Worm (Caenorhabditis elegans) whole organism, young adult: ENCODE data around the gene T13G4.1.

ENCODE experiments used
- F10E7.11 ChIP-seq: sonication (generic microtip); optimal IDR thresholded peaks from 2 replicates; lab custom pipeline; 2017; ENCODE audit warnings: mild to moderate bottlenecking, missing genetic modification characterization, moderate library complexity, missing compliant biosample characterization
- F57C9.4 ChIP-seq: sonication (generic microtip); optimal IDR thresholded peaks from 2 replicates; lab custom pipeline; 2017; ENCODE audit warnings: mild to moderate bottlenecking, missing genetic modification characterization, missing compliant biosample characterization
- T07F8.4 ChIP-seq: sonication (generic microtip); optimal IDR thresholded peaks from 2 replicates; lab custom pipeline; 2016; ENCODE audit warnings: mild to moderate bottlenecking, missing genetic modification characterization, moderate library complexity, missing compliant biosample characterization
- Y53F4B.3 ChIP-seq: fragments of 200-800 bp; sonication (Bioruptor generic); IDR thresholded peaks from 2 replicates; pipeline ENCODE4 v1.3.6; 2022; ENCODE audit warnings: missing genetic modification reagents, missing genetic modification characterization, missing compliant biosample characterization
- Y79H2A.3 ChIP-seq: fragments of 200-800 bp; sonication (Bioruptor generic); conservative IDR thresholded peaks from 2 replicates; pipeline ENCODE4 v1.3.6; 2022; ENCODE audit warnings: missing genetic modification reagents, missing genetic modification characterization, missing compliant biosample characterization
- ZK185.1 ChIP-seq: sonication (generic microtip); optimal IDR thresholded peaks from 2 replicates; lab custom pipeline; 2016; ENCODE audit warnings: mild to moderate bottlenecking, missing genetic modification characterization, missing compliant biosample characterization; ENCODE audit not compliant: poor library complexity, severe bottlenecking
- akir-1 ChIP-seq: fragments of 200-800 bp; sonication (Bioruptor generic); optimal IDR thresholded peaks from 2 replicates; lab custom pipeline; 2018; ENCODE audit warnings: mild to moderate bottlenecking, missing genetic modification characterization, moderate library complexity, missing compliant biosample characterization
- ama-1 ChIP-seq, 3 experiments: fragments of 150-350 bp in 1 of 3; sonication (generic microtip) in 2 of 3; optimal IDR thresholded peaks; 2 replicates each; lab custom pipeline; 2014 to 2018; ENCODE audit warnings: missing biosample characterization in 2 of 3, missing genetic modification characterization in 2 of 3, missing genetic modification reagents in 2 of 3
- athp-1 ChIP-seq: sonication (generic microtip); optimal IDR thresholded peaks from 2 replicates; lab custom pipeline; 2017; ENCODE audit warnings: mild to moderate bottlenecking, missing genetic modification characterization, missing compliant biosample characterization
- attf-3 ChIP-seq: fragments of 200-800 bp; sonication (Bioruptor generic); conservative IDR thresholded peaks from 2 replicates; pipeline ENCODE4 v1.3.6; 2022; ENCODE audit warnings: missing genetic modification reagents, missing genetic modification characterization, missing compliant biosample characterization
- bed-1 ChIP-seq: fragments of 200-800 bp; sonication (Bioruptor generic); IDR thresholded peaks from 2 replicates; pipeline ENCODE4 v1.3.6; 2022; ENCODE audit warnings: missing genetic modification reagents, missing genetic modification characterization, missing compliant biosample characterization
- bed-2 ChIP-seq: fragments of 200-800 bp; sonication (Bioruptor generic); IDR thresholded peaks from 2 replicates; pipeline ENCODE4 v1.3.6; 2022; ENCODE audit warnings: missing genetic modification reagents, missing genetic modification characterization, missing compliant biosample characterization
- ccch-3 ChIP-seq: fragments of 200-800 bp; sonication (Bioruptor generic); optimal IDR thresholded peaks from 2 replicates; lab custom pipeline; 2018; ENCODE audit warnings: mild to moderate bottlenecking, missing genetic modification characterization, missing compliant biosample characterization
- cebp-1 ChIP-seq, 2 experiments: fragments of 200-800 bp in 1 of 2; sonication (Bioruptor generic) in 1 of 2; sonication (generic microtip) in 1 of 2; IDR thresholded peaks in 1 of 2; optimal IDR thresholded peaks in 1 of 2; 2 replicates each; pipeline versions ENCODE4 v1.3.6 to Lab custom; 2017 to 2022; ENCODE audit warnings: missing compliant biosample characterization in 2 of 2, missing genetic modification characterization in 2 of 2, mild to moderate bottlenecking in 1 of 2, missing genetic modification reagents in 1 of 2, moderate library complexity in 1 of 2
- cebp-2 ChIP-seq: fragments of 200-800 bp; sonication (Bioruptor generic); IDR thresholded peaks from 2 replicates; pipeline ENCODE4 v1.3.6; 2022; ENCODE audit warnings: missing genetic modification characterization, missing compliant biosample characterization
- ceh-27 ChIP-seq: fragments of 200-800 bp; sonication (Bioruptor generic); optimal IDR thresholded peaks from 2 replicates; lab custom pipeline; 2018; ENCODE audit warnings: mild to moderate bottlenecking, missing genetic modification characterization, moderate library complexity, missing compliant biosample characterization
- dox-1 ChIP-seq: fragments of 200-800 bp; sonication (Bioruptor generic); IDR thresholded peaks from 2 replicates; pipeline ENCODE4 v1.3.6; 2022; ENCODE audit warnings: missing genetic modification reagents, missing genetic modification characterization, missing compliant biosample characterization
- dpff-1 ChIP-seq: sonication (generic microtip); optimal IDR thresholded peaks from 2 replicates; lab custom pipeline; 2017; ENCODE audit warnings: mild to moderate bottlenecking, missing genetic modification characterization, missing compliant biosample characterization
- egl-18 ChIP-seq: fragments of 200-800 bp; sonication (Bioruptor generic); IDR thresholded peaks from 2 replicates; pipeline ENCODE4 v1.3.6; 2022; ENCODE audit warnings: missing genetic modification reagents, missing genetic modification characterization, missing compliant biosample characterization
- egrh-3 ChIP-seq: fragments of 200-800 bp; sonication (Bioruptor generic); IDR thresholded peaks from 2 replicates; pipeline ENCODE4 v1.3.6; 2022; ENCODE audit warnings: missing genetic modification reagents, missing genetic modification characterization, missing compliant biosample characterization
- ekl-4 ChIP-seq: fragments of 200-800 bp; sonication (Bioruptor generic); IDR thresholded peaks from 2 replicates; pipeline ENCODE4 v1.3.6; 2022; ENCODE audit warnings: missing genetic modification reagents, missing genetic modification characterization, missing compliant biosample characterization
- ets-4 ChIP-seq: fragments of 200-800 bp; sonication (Bioruptor generic); optimal IDR thresholded peaks from 2 replicates; lab custom pipeline; 2018; ENCODE audit warnings: mild to moderate bottlenecking, missing genetic modification characterization, missing compliant biosample characterization
- him-1 ChIP-seq: sonication (generic microtip); optimal IDR thresholded peaks from 2 replicates; lab custom pipeline; 2016; ENCODE audit warnings: missing genotype, missing genetic modification reagents, missing genetic modification characterization, missing compliant biosample characterization
- lin-35 ChIP-seq, 3 experiments: fragments of 150-350 bp in 2 of 3; sonication (generic microtip) in 1 of 3; optimal IDR thresholded peaks; 2 replicates each; lab custom pipeline; 2014 to 2018; ENCODE audit warnings: missing biosample characterization in 3 of 3, missing genetic modification characterization in 3 of 3, missing genetic modification reagents in 3 of 3
- lin-40 ChIP-seq: sonication (generic microtip); optimal IDR thresholded peaks from 2 replicates; lab custom pipeline; 2016; ENCODE audit warnings: missing genetic modification characterization, mild to moderate bottlenecking, missing compliant biosample characterization, missing genotype, missing genetic modification reagents
- madf-10 ChIP-seq: sonication (generic microtip); optimal IDR thresholded peaks from 2 replicates; lab custom pipeline; 2016; ENCODE audit warnings: mild to moderate bottlenecking, missing genetic modification characterization, missing compliant biosample characterization
- madf-6 ChIP-seq: fragments of 200-800 bp; sonication (Bioruptor generic); IDR thresholded peaks from 2 replicates; pipeline ENCODE4 v1.3.6; 2022; ENCODE audit warnings: missing genetic modification reagents, missing genetic modification characterization, missing compliant biosample characterization
- nfyb-1 ChIP-seq: fragments of 200-800 bp; sonication (Bioruptor generic); IDR thresholded peaks from 2 replicates; pipeline ENCODE4 v1.3.6; 2022; ENCODE audit warnings: missing genetic modification reagents, missing genetic modification characterization, missing compliant biosample characterization
- nhr-90 ChIP-seq: sonication (generic microtip); optimal IDR thresholded peaks from 2 replicates; lab custom pipeline; 2016; ENCODE audit warnings: missing genotype, mild to moderate bottlenecking, missing genetic modification characterization, missing compliant biosample characterization
- pha-4 ChIP-seq: fragments of 150-350 bp; sonication (generic microtip); optimal IDR thresholded peaks from 2 replicates; lab custom pipeline; 2014; ENCODE audit warnings: missing biosample characterization, missing genetic modification reagents, missing genetic modification characterization
- sdz-38 ChIP-seq: sonication (generic microtip); optimal IDR thresholded peaks from 2 replicates; lab custom pipeline; 2016; ENCODE audit warnings: missing genotype, missing genetic modification characterization, missing compliant biosample characterization
- sea-2 ChIP-seq: fragments of 200-800 bp; sonication (Bioruptor generic); IDR thresholded peaks from 2 replicates; pipeline ENCODE4 v1.3.6; 2022; ENCODE audit warnings: missing genetic modification characterization, missing compliant biosample characterization
- snpc-1.1 ChIP-seq: sonication (generic microtip); optimal IDR thresholded peaks from 2 replicates; lab custom pipeline; 2017; ENCODE audit warnings: missing genetic modification characterization, mild to moderate bottlenecking, missing compliant biosample characterization, antibody characterized with exemption, moderate library complexity, missing genotype, missing genetic modification reagents; ENCODE audit not compliant: insufficient read depth
- snpc-3.4 ChIP-seq: sonication (generic microtip); optimal IDR thresholded peaks from 2 replicates; lab custom pipeline; 2017; ENCODE audit warnings: missing genetic modification characterization, mild to moderate bottlenecking, missing compliant biosample characterization, antibody characterized with exemption, moderate library complexity, missing genotype, missing genetic modification reagents
- somi-1 ChIP-seq: fragments of 200-800 bp; sonication (Bioruptor generic); optimal IDR thresholded peaks from 2 replicates; lab custom pipeline; 2018; ENCODE audit warnings: mild to moderate bottlenecking, missing genetic modification characterization, missing compliant biosample characterization
- tbp1 ChIP-seq: fragments of 200-800 bp; sonication (Bioruptor generic); optimal IDR thresholded peaks from 2 replicates; lab custom pipeline; 2018; ENCODE audit warnings: mild to moderate bottlenecking, missing genetic modification characterization, missing compliant biosample characterization
- tlf-1 ChIP-seq: fragments of 200-800 bp; sonication (Bioruptor generic); optimal IDR thresholded peaks from 2 replicates; lab custom pipeline; 2018; ENCODE audit warnings: mild to moderate bottlenecking, missing genetic modification characterization, missing compliant biosample characterization
- zfh-2 ChIP-seq: fragments of 200-800 bp; sonication (Bioruptor generic); conservative IDR thresholded peaks from 2 replicates; pipeline ENCODE4 v1.3.6; 2022; ENCODE audit warnings: missing genetic modification reagents, missing genetic modification characterization, missing compliant biosample characterization
- ztf-22 ChIP-seq: fragments of 200-800 bp; sonication (Bioruptor generic); optimal IDR thresholded peaks from 2 replicates; lab custom pipeline; 2018; ENCODE audit warnings: mild to moderate bottlenecking, missing genetic modification characterization, moderate library complexity, missing compliant biosample characterization
- ztf-28 ChIP-seq: fragments of 200-800 bp; sonication (Bioruptor generic); IDR thresholded peaks from 2 replicates; pipeline ENCODE4 v1.3.6; 2022; ENCODE audit warnings: missing genetic modification reagents, missing genetic modification characterization, missing compliant biosample characterization
- ztf-6 ChIP-seq: fragments of 200-800 bp; sonication (Bioruptor generic); IDR thresholded peaks from 2 replicates; pipeline ENCODE4 v1.3.6; 2022; ENCODE audit warnings: missing genetic modification reagents, missing genetic modification characterization, missing compliant biosample characterization

T13G4.1 gene

DNA sequence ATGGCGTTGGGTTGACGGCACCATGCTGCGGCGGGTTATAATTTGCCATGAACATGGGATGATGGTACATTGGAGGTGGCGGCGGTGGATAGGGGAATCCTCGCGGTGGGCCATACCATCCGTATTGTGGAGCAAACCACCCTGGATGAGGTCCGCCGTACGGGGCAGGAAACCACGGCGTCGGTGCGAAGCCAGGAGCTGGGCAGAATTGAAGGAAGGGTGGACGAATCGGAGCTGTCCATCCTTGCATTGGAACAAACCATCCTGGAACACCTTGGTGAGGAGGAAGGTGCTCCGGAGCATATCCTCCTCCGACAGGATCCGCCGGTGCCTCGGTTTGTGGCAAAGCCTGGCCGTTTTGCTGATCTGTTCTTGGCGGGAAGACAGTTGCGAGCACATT is 9.7 kb downstream of the T13G4.1 start:
- no peak for TF ChIP-seq ekl-4 (GFP tag; lab: Robert Waterston, UW)
- TF ChIP-seq ceh-27 (GFP tag; lab: Kevin White, UChicago): no peak
- TF ChIP-seq somi-1: no peak
- no peak for TF ChIP-seq him-1 (tag; lab: Kevin White, UChicago)
- no peak for TF ChIP-seq ztf-6 (GFP tag; lab: Robert Waterston, UW)
- TF ChIP-seq F10E7.11 (tag; lab: Kevin White, UChicago): no peak
- TF ChIP-seq ama-1 (optimal IDR thresholded peaks at IDR 0.05; lab: Kevin White, UChicago): no peak
- no peak for TF ChIP-seq ama-1 (GFP tag; optimal IDR thresholded peaks at IDR 0.05; lab: Kevin White, UChicago)
- TF ChIP-seq zfh-2 (GFP tag; lab: Robert Waterston, UW): peak; percentile 86
- no peak for TF ChIP-seq ztf-28 (GFP tag; lab: Robert Waterston, UW)
- TF ChIP-seq tlf-1: no peak
- TF ChIP-seq snpc-3.4: no peak
- no peak for TF ChIP-seq lin-40 (tag; lab: Kevin White, UChicago)
- no peak for TF ChIP-seq dpff-1 (tag; lab: Kevin White, UChicago)
- no peak for TF ChIP-seq lin-35 (GFP tag; optimal IDR thresholded peaks at IDR 0.05; lab: Kevin White, UChicago)
- TF ChIP-seq sea-2 (GFP tag; lab: Robert Waterston, UW): 0 out of 2 replicates have a peak, but pooled peaks have one; percentile 44
- no peak for TF ChIP-seq ccch-3 (GFP tag; lab: Kevin White, UChicago)
- TF ChIP-seq egrh-3 (GFP tag; lab: Robert Waterston, UW): 0 out of 2 replicates have a peak, but pooled peaks have one; percentile 48
- TF ChIP-seq dox-1 (GFP tag; lab: Robert Waterston, UW): 0 out of 2 replicates have a peak, but pooled peaks have one; percentile 12
- TF ChIP-seq ZK185.1 (tag; lab: Kevin White, UChicago): no peak
- no peak for TF ChIP-seq sdz-38 (tag; lab: Kevin White, UChicago)
- no peak for TF ChIP-seq cebp-1 (GFP tag; IDR thresholded peaks at IDR 0.05; lab: Robert Waterston, UW)
- TF ChIP-seq cebp-1 (tag; optimal IDR thresholded peaks at IDR 0.05; lab: Kevin White, UChicago): no peak
- TF ChIP-seq madf-10 (tag; lab: Kevin White, UChicago): no peak
- no peak for TF ChIP-seq cebp-2 (GFP tag; lab: Robert Waterston, UW)
- TF ChIP-seq nfyb-1 (GFP tag; lab: Robert Waterston, UW): no peak
- TF ChIP-seq tbp1 (GFP tag; lab: Kevin White, UChicago): no peak
- no peak for TF ChIP-seq bed-2 (GFP tag; lab: Robert Waterston, UW)

DNA sequence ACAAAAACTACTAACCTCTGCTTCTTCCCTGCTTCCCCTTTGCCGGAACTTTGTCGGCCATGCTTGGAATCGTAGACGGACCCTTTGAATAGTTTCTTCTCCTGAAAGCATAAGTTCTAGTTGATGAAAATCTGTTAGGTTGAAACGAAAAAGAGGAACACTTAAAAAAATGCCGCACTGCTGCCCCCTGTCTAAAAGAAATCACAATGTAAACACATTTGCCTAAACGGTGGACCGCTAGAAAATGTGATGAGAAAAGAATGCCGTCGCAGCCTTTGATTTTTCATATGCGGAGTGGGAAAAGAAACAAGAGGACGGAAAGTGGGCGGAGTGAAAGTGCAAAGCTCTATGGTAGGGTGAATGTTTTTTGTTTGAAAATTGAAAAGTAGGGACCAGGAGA is 13.1 kb downstream of the T13G4.1 start, which contains the start of gene T13G4.7:
Gene T13G4.7 (minus strand): TSS at position 101 of the 400 bp plus-strand sequence.
- TF ChIP-seq pha-4 (tag; lab: Kevin White, UChicago) (no peak), Y79H2A.3 (GFP tag; lab: Robert Waterston, UW) (no peak), snpc-1.1 (tag; lab: Kevin White, UChicago) (no peak), ztf-22 (GFP tag; lab: Kevin White, UChicago) (no peak), egl-18 (no peak), ekl-4 (GFP tag; lab: Robert Waterston, UW) (no peak), nhr-90 (tag; lab: Kevin White, UChicago) (no peak), madf-6 (GFP tag; lab: Robert Waterston, UW) (no peak), akir-1 (GFP tag; lab: Kevin White, UChicago) (no peak), F57C9.4 (tag; lab: Kevin White, UChicago) (no peak), T07F8.4 (tag; lab: Kevin White, UChicago) (no peak), attf-3 (GFP tag; lab: Robert Waterston, UW) (no peak), bed-1 (GFP tag; lab: Robert Waterston, UW) (no peak), Y53F4B.3 (GFP tag; lab: Robert Waterston, UW) (no peak), athp-1 (no peak), ets-4 (GFP tag; lab: Kevin White, UChicago) (no peak)
- TF ChIP-seq, all 124 proteins: peak for 0
